Worm (Caenorhabditis elegans) whole organism, dauer: ENCODE results near the gene myo-3.

Experiments
- unc-62 ChIP-seq: sonication (generic microtip); optimal IDR thresholded peaks from 2 replicates; lab custom pipeline; 2017; ENCODE audit warnings: missing biosample characterization, missing genetic modification reagents, missing genetic modification characterization

myo-3 gene

DNA sequence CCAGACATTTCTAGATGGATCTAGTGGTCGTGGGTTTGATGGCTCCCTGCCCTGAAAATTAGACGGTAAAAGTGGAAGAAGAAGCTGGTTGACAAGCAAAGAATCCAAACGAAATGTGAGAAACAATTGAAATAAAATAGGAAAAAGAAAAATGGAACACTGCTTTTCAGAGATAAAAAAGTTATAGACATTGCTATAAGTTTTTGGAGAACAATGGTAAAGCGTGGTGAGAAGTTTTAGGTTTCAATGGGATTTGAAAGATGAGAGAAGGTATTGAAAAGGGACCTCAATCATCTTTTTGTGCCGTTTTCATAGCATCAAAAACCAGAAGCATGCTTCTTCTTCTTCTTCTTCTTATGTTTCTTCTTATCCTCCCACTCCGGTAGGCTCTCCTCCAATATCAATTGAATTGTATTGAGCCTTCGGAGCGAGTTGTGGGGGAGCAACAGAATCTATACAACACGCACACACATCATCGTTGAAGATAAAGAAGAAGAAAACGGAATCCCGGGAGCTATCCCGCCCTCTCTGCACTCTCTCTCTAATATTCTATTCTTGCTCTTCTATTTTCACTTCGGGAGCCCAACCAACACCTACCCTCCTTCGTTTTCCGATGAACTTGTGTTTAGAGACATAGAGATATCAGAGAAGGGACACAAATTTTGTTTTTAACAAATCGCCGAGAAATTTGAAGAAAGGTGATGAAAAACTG, at the start of gene myo-3:
Gene myo-3, minus strand, starts transcription at position 51 of the 712 bp plus-strand sequence.
- TF ChIP-seq unc-62 (GFP tag; lab: Kevin White, UChicago), result no peak

- no peak for TF ChIP-seq unc-62 (GFP tag; lab: Kevin White, UChicago)
These were observed 49.0 kb upstream of the myo-3 start, which contains the start of gene F55C5.10 for ce11 chrV:12283187-12283586. TSS of gene F55C5.10 (plus strand) at chrV:12283487.

ce11 chrV:12281508-12281907, 47.4 kb upstream of the myo-3 start:
- TF ChIP-seq unc-62 (GFP tag; lab: Kevin White, UChicago), result no peak

- no peak for TF ChIP-seq unc-62 (GFP tag; lab: Kevin White, UChicago)
These were observed 42.8 kb upstream of the myo-3 start, which contains the start of gene bnc-1 for ce11 chrV:12276946-12277345. TSS of gene bnc-1 (minus strand) at chrV:12277046.

ce11 chrV:12275714-12276113, 41.6 kb upstream of the myo-3 start:
- no peak for TF ChIP-seq unc-62 (GFP tag; lab: Kevin White, UChicago)

ce11 chrV:12271495-12271894, 37.4 kb upstream of the myo-3 start, which contains the start of the genes tsfm-1 and capg-2:
TSS of gene tsfm-1 (minus strand) at chrV:12271551.
TSS of gene capg-2 (plus strand) at chrV:12271873.
- TF ChIP-seq unc-62 (GFP tag; lab: Kevin White, UChicago), result no peak

DNA sequence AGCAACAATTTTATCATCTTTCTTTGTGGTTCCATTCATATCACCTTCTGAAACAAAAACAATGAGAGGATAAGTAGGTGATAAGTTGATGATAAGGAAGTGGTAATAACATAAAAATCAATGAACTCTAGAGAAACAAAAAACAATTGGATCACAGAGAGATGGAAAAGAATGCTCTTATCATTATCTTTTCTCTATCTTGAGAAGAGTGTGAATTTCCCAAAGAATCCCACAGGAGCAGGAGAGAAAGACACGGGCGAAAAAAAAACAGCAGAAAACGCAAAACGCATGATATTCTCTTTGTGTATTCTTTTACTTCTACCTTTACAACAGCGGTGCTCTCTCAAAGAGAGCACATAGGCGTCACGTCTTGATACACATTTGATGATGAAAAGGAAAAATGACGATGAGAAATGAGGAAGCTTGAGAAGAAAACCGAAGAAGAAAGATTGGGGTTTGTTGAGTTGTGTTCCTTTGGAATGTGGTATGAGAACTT, 35.2 kb upstream of the myo-3 start, which contains the start of gene twk-24:
Gene twk-24, minus strand, starts transcription at position 51 of the 496 bp plus-strand sequence.
- TF ChIP-seq unc-62 (GFP tag; lab: Kevin White, UChicago), result no peak

- TF ChIP-seq unc-62 (GFP tag; lab: Kevin White, UChicago), result no peak
These were observed 29.6 kb upstream of the myo-3 start, which contains the start of gene ssp-35 for ce11 chrV:12263723-12264122. TSS of gene ssp-35 (minus strand) at chrV:12263823.

ce11 chrV:12261377-12261776, 27.2 kb upstream of the myo-3 start, which contains the start of gene tbb-6:
TSS of gene tbb-6 (plus strand) at chrV:12261531.
- no peak for TF ChIP-seq unc-62 (GFP tag; lab: Kevin White, UChicago)

DNA sequence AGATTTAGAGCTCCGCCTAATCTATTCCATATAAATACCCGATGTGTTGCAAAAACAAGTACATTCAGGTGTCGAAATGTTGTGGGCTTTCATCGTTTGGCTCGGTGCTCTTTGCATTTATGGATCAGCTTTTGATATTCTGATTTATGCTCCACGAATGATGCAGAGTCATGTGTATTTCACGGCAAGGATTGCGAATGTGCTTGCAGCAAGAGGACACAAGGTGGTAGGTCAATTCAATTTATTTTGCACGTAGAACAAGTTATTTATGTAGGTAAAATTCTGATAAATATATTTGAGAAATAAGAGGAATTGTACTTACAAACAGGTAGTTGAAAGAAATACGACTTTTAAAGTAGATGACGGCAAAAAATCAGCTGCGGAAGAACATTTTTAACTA, 24.8 kb upstream of the myo-3 start, which contains the start of gene ugt-56:
Gene ugt-56, plus strand, starts transcription at position 61 of the 400 bp plus-strand sequence.
- no peak for TF ChIP-seq unc-62 (GFP tag; lab: Kevin White, UChicago)

DNA sequence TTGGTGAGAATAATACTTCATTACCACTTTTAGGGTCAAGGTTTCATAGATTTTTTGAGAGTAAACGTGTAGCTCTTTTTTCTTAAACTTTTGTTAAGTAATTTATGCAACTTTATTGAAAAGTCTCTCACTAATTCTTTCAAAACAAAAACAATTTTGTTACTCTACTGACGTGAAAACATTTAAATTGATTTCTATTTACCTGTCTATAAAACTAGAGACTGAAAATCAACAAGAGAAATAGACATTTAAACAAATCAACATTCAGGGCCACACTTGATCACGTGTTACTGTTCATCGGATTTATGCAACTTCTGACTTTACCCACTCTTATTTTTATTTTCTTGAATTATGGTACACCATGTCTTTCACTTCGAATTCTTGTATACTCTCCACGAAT, 22.3 kb upstream of the myo-3 start, which contains the start of gene ugt-55:
Gene ugt-55, plus strand, starts transcription at position 301 of the 400 bp plus-strand sequence.
- TF ChIP-seq unc-62 (GFP tag; lab: Kevin White, UChicago), result no peak

ce11 chrV:12255343-12255742, 21.2 kb upstream of the myo-3 start, which contains the start of gene T04H1.12:
TSS of gene T04H1.12 (plus strand) at chrV:12255643.
- no peak for TF ChIP-seq unc-62 (GFP tag; lab: Kevin White, UChicago)

DNA sequence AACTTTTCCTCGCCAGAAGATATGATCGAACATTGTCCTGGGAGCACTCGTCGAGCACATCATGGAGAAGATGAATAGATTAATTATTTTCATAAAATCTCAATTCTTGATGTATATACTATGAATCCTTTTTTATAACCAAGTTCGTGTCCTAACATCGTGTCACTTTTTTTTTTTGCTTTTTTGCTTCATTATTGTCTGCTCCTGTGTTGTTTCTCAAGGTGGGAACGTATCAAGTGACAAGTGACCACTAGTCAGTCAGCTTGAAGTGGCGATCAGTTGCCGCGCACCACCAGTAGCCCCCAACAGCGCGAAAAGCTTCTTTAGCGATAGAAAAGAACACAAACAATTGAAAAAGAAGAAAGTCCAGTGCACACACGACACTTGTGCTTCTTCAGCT, 18.1 kb upstream of the myo-3 start, which contains the start of gene lrx-1:
Gene lrx-1, plus strand, starts transcription at position 301 of the 400 bp plus-strand sequence.
- TF ChIP-seq unc-62 (GFP tag; lab: Kevin White, UChicago), result no peak

DNA sequence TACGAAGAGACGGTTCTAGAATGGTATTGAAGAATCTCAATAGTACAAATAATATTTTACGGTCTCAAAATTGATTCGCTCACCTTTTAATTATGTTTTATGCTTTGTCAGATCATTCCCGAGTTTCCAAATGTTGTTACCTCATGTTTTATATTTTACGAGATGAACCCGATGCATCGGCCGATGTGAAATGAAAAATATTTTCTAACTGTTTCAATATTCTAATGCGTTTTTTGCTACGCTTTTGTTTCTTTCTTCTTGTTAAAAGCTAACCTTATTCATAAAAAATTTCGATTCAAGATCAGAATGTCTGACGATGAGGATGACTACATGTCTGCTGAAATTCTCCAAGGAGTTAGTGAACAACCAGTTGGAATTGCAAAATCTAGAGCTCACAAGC, 16.9 kb upstream of the myo-3 start, which contains the start of gene T04H1.5:
Gene T04H1.5, plus strand, starts transcription at position 301 of the 400 bp plus-strand sequence.
- no peak for TF ChIP-seq unc-62 (GFP tag; lab: Kevin White, UChicago)

- TF ChIP-seq unc-62 (GFP tag; lab: Kevin White, UChicago), result no peak
These were observed 11.8 kb upstream of the myo-3 start for ce11 chrV:12245777-12246452.
